Worm (Caenorhabditis elegans): ENCODE measurements around the gene F07F6.2.

DNA sequence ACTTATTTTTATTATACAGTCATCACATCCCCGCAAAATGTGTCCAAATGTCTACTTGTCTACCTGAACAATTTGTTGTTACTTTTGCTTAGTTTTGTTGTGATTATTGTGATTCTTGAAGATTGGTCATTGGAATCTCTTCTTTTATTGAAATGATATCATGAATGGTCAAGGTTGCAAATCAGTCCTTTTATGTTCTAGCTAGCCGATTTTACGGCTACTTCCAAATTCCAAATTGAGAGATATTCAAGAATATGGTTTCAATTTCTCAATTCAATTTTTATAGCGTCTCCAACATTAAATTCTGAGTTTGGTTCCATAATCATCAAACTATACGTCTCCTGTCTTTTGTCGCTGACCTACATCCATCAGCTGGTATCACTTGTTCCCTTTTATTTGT is 21.3 kb downstream of the F07F6.2 start:
- TF ChIP-seq snpc-4 (tag; optimal IDR thresholded peaks at IDR 0.05) (no peak), ztf-11 (tag; optimal IDR thresholded peaks at IDR 0.05) (no peak), unc-39 (tag; optimal IDR thresholded peaks at IDR 0.05) (no peak), pha-4 (tag; optimal IDR thresholded peaks at IDR 0.05) (no peak), nhr-12 (tag; optimal IDR thresholded peaks at IDR 0.05) (no peak), nhr-76 (tag; optimal IDR thresholded peaks at IDR 0.05) (no peak), unc-62 (GFP tag; optimal IDR thresholded peaks at IDR 0.05) (no peak), lsy-2 (tag; optimal IDR thresholded peaks at IDR 0.05) (no peak)
